Worm (Caenorhabditis elegans) whole organism, mixed stage, embryonic: ENCODE results near the gene scav-5.

Source experiments
- lin-13 ChIP-seq: fragments of 150-350 bp; optimal IDR thresholded peaks from 2 replicates; lab custom pipeline; 2014; ENCODE audit warnings: missing biosample characterization, missing genetic modification characterization
- lsy-2 ChIP-seq: fragments of 150-350 bp; optimal IDR thresholded peaks from 2 replicates; lab custom pipeline; 2014; ENCODE audit warnings: missing biosample characterization, missing genetic modification characterization
- mep-1 ChIP-seq: fragments of 150-350 bp; optimal IDR thresholded peaks from 2 replicates; lab custom pipeline; 2017; ENCODE audit warnings: missing biosample characterization, missing genetic modification reagents, missing genetic modification characterization, inconsistent platforms
- pha-4 ChIP-seq: fragments of 150-350 bp; optimal IDR thresholded peaks from 2 replicates; lab custom pipeline; 2018; ENCODE audit warnings: missing biosample characterization, missing genetic modification reagents, missing genetic modification characterization
- sptf-1 ChIP-seq: sonication (generic microtip); optimal IDR thresholded peaks from 2 replicates; lab custom pipeline; 2017; ENCODE audit warnings: mild to moderate bottlenecking, missing genetic modification characterization, moderate library complexity, missing compliant biosample characterization
- unc-39 ChIP-seq: fragments of 150-350 bp; optimal IDR thresholded peaks from 2 replicates; lab custom pipeline; 2014; ENCODE audit warnings: missing biosample characterization, missing genetic modification characterization
- unc-62 ChIP-seq: fragments of 150-350 bp; optimal IDR thresholded peaks from 2 replicates; lab custom pipeline; 2014; ENCODE audit warnings: missing biosample characterization, missing genetic modification reagents, missing genetic modification characterization

DNA sequence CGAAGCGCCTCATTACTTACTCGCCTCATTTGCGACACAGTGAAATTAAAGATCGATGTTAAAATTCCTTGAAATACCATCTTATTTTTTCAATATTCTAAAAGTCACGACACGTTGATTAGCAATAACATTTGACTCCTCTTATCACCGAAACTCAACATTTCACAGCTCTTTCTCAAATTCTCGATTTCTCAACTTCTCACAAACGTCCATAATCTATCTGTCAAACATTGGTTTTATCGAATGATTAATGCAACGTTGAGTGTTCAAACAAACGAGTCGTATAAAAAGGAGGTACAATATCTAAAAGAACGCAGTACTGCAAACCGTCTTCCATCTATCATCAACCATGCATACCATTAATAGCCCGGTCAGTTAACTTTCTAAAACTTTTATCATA is 7.9 kb upstream of the scav-5 start, which contains the start of gene lec-8:
- TF ChIP-seq pha-4 (no peak), mep-1 (no peak), lsy-2 (tag; lab: Kevin White, UChicago) (no peak), unc-39 (no peak), lin-13 (no peak), unc-62 (GFP tag; lab: Kevin White, UChicago) (no peak), sptf-1 (no peak)
